Fruit fly (Drosophila melanogaster) whole organism, embryonic: ENCODE results near the gene CG33523.

Experiments
- ATbp ChIP-seq: fragments of 200-800 bp; sonication (Bioruptor generic); optimal IDR thresholded peaks from 2 replicates; lab custom pipeline; 2017; ENCODE audit warnings: missing biosample characterization, mild to moderate bottlenecking, missing genetic modification characterization, missing genetic modification reagents
- CG11398 ChIP-seq: fragments of 200-800 bp; sonication (Bioruptor generic); optimal IDR thresholded peaks from 2 replicates; lab custom pipeline; 2016; ENCODE audit warnings: missing biosample characterization, missing genetic modification characterization
- CG11504 ChIP-seq: fragments of 200-800 bp; sonication (Bioruptor generic); optimal IDR thresholded peaks from 3 replicates; lab custom pipeline; 2019; ENCODE audit warnings: missing biosample characterization, mild to moderate bottlenecking, missing genetic modification characterization, moderate library complexity
- CG11723 ChIP-seq: fragments of 200-800 bp; sonication (Bioruptor generic); optimal IDR thresholded peaks from 2 replicates; lab custom pipeline; 2017; ENCODE audit warnings: missing biosample characterization, mild to moderate bottlenecking, missing genetic modification characterization
- CG13424 ChIP-seq: fragments of 200-800 bp; sonication (Bioruptor generic); optimal IDR thresholded peaks from 2 replicates; lab custom pipeline; 2019; ENCODE audit warnings: missing biosample characterization, mild to moderate bottlenecking, missing genetic modification characterization, moderate library complexity
- CG14050 ChIP-seq: fragments of 200-800 bp; sonication (Bioruptor generic); IDR thresholded peaks from 3 replicates; pipeline ENCODE4 v1.3.6; 2022; ENCODE audit warnings: missing biosample characterization, missing genetic modification characterization
- CG14965 ChIP-seq: fragments of 200-800 bp; sonication (Bioruptor generic); optimal IDR thresholded peaks from 2 replicates; lab custom pipeline; 2016; ENCODE audit warnings: missing biosample characterization, missing genetic modification characterization, borderline replicate concordance
- CG15269 ChIP-seq: fragments of 200-800 bp; sonication (Bioruptor generic); optimal IDR thresholded peaks from 2 replicates; lab custom pipeline; 2018; ENCODE audit warnings: missing biosample characterization, mild to moderate bottlenecking, missing genetic modification characterization, moderate library complexity
- CG18619 ChIP-seq: fragments of 200-800 bp; sonication (Bioruptor generic); optimal IDR thresholded peaks from 3 replicates; lab custom pipeline; 2017; ENCODE audit warnings: missing biosample characterization, mild to moderate bottlenecking, missing genetic modification characterization
- CG3281 ChIP-seq: fragments of 200-800 bp; sonication (Bioruptor generic); optimal IDR thresholded peaks from 3 replicates; lab custom pipeline; 2017; ENCODE audit warnings: missing biosample characterization, mild to moderate bottlenecking, missing genetic modification characterization
- CG33213 ChIP-seq: fragments of 200-800 bp; sonication (Bioruptor generic); optimal IDR thresholded peaks from 3 replicates; lab custom pipeline; 2016; ENCODE audit warnings: missing biosample characterization, missing genetic modification characterization
- CG4328 ChIP-seq: fragments of 200-800 bp; sonication (Bioruptor generic); optimal IDR thresholded peaks from 3 replicates; lab custom pipeline; 2017; ENCODE audit warnings: missing biosample characterization, missing genetic modification reagents, missing genetic modification characterization
- CG4424 ChIP-seq: fragments of 200-800 bp; sonication (Bioruptor generic); optimal IDR thresholded peaks from 3 replicates; lab custom pipeline; 2016; ENCODE audit warnings: missing biosample characterization, missing genetic modification characterization
- CG6654 ChIP-seq: fragments of 200-800 bp; sonication (Bioruptor generic); optimal IDR thresholded peaks from 2 replicates; lab custom pipeline; 2017; ENCODE audit warnings: missing biosample characterization, mild to moderate bottlenecking, missing genetic modification characterization
- CG9215 ChIP-seq: fragments of 200-800 bp; sonication (Bioruptor generic); IDR thresholded peaks from 2 replicates; pipeline ENCODE4 v1.3.6; 2022; ENCODE audit warnings: missing biosample characterization, missing genetic modification characterization
- CTCF ChIP-seq: fragments of 200-800 bp; sonication (Bioruptor generic); optimal IDR thresholded peaks from 2 replicates; lab custom pipeline; 2017; ENCODE audit warnings: missing biosample characterization, mild to moderate bottlenecking, missing genetic modification characterization, moderate library complexity
- Dad ChIP-seq: fragments of 200-800 bp; sonication (Bioruptor generic); optimal IDR thresholded peaks from 3 replicates; lab custom pipeline; 2016; ENCODE audit warnings: missing biosample characterization, missing genetic modification characterization
- Doc3 ChIP-seq: fragments of 200-800 bp; sonication (Bioruptor generic); IDR thresholded peaks from 3 replicates; pipeline ENCODE4 v1.3.6; 2022; ENCODE audit warnings: missing biosample characterization, missing genetic modification characterization; ENCODE audit not compliant: partially characterized antibody
- Drgx ChIP-seq: fragments of 200-800 bp; sonication (Bioruptor generic); IDR thresholded peaks from 2 replicates; pipeline ENCODE4 v1.3.6; 2022; ENCODE audit warnings: missing biosample characterization, missing genetic modification characterization
- ERR ChIP-seq: fragments of 200-800 bp; sonication (Bioruptor generic); optimal IDR thresholded peaks from 2 replicates; lab custom pipeline; 2016; ENCODE audit warnings: missing biosample characterization, missing genetic modification characterization
- Ets65A ChIP-seq: fragments of 200-800 bp; sonication (Bioruptor generic); peaks from one replicate; lab custom pipeline; 2016; ENCODE audit warnings: missing biosample characterization, missing genetic modification characterization
- Hr78 ChIP-seq, 2 experiments: fragments of 200-800 bp in 1 of 2; fragments of >200 bp in 1 of 2; sonication (Bioruptor generic) in 1 of 2; optimal IDR thresholded peaks; 2 replicates each; lab custom pipeline; 2017 to 2019; ENCODE audit warnings: missing biosample characterization in 2 of 2, missing genetic modification characterization in 2 of 2, mild to moderate bottlenecking in 1 of 2, moderate library complexity in 1 of 2
- Mad ChIP-seq: fragments of 200-800 bp; sonication (Bioruptor generic); optimal IDR thresholded peaks from 2 replicates; lab custom pipeline; 2016; ENCODE audit warnings: missing biosample characterization, missing genetic modification characterization
- Max ChIP-seq: fragments of 200-800 bp; sonication (Bioruptor generic); optimal IDR thresholded peaks from 2 replicates; lab custom pipeline; 2016; ENCODE audit warnings: missing biosample characterization, mild to moderate bottlenecking, missing genetic modification characterization
- Med ChIP-seq: fragments of 200-800 bp; sonication (Bioruptor generic); peaks from one replicate; lab custom pipeline; 2016; ENCODE audit warnings: missing biosample characterization, missing genetic modification characterization, mild to moderate bottlenecking, inconsistent platforms, moderate library complexity
- Mes4 ChIP-seq: fragments of 200-800 bp; sonication (Bioruptor generic); optimal IDR thresholded peaks from 2 replicates; lab custom pipeline; 2016; ENCODE audit warnings: missing biosample characterization, missing genetic modification characterization
- Myb ChIP-seq: fragments of 200-800 bp; sonication (Bioruptor generic); optimal IDR thresholded peaks from 2 replicates; lab custom pipeline; 2016; ENCODE audit warnings: missing biosample characterization, missing genetic modification characterization
- Nf-YB ChIP-seq: fragments of 200-800 bp; sonication (Bioruptor generic); optimal IDR thresholded peaks from 3 replicates; lab custom pipeline; 2019; ENCODE audit warnings: missing biosample characterization, mild to moderate bottlenecking, missing genetic modification characterization, moderate library complexity
- Rx ChIP-seq: fragments of 200-800 bp; sonication (Bioruptor generic); IDR thresholded peaks from 2 replicates; pipeline ENCODE4 v1.3.6; 2022; ENCODE audit warnings: missing biosample characterization, missing genetic modification characterization
- Sox102F ChIP-seq: fragments of 200-800 bp; sonication (Bioruptor generic); optimal IDR thresholded peaks from 2 replicates; lab custom pipeline; 2018; ENCODE audit warnings: missing biosample characterization, mild to moderate bottlenecking, missing genetic modification characterization, moderate library complexity
- Xrp1 ChIP-seq: fragments of 200-800 bp; sonication (Bioruptor generic); IDR thresholded peaks from 2 replicates; pipeline ENCODE4 v1.3.6; 2022; ENCODE audit warnings: missing biosample characterization, missing genetic modification characterization
- bab2 ChIP-seq: fragments of 200-800 bp; sonication (Bioruptor generic); optimal IDR thresholded peaks from 2 replicates; lab custom pipeline; 2016; ENCODE audit warnings: missing biosample characterization, missing genetic modification characterization
- btn ChIP-seq: fragments of 200-800 bp; sonication (Bioruptor generic); optimal IDR thresholded peaks from 2 replicates; lab custom pipeline; 2016; ENCODE audit warnings: missing biosample characterization, missing genetic modification characterization
- crc ChIP-seq: fragments of 200-800 bp; sonication (Bioruptor generic); optimal IDR thresholded peaks from 2 replicates; lab custom pipeline; 2016; ENCODE audit warnings: missing biosample characterization, missing genetic modification characterization
- crp ChIP-seq, 2 experiments: fragments of 200-800 bp; sonication (Bioruptor generic); optimal IDR thresholded peaks; 2 replicates in 1 of 2; 3 replicates in 1 of 2; lab custom pipeline; 2017; ENCODE audit warnings: missing biosample characterization in 2 of 2, missing genetic modification characterization in 2 of 2, mild to moderate bottlenecking in 1 of 2, moderate library complexity in 1 of 2
- dysf ChIP-seq: fragments of 200-800 bp; sonication (Bioruptor generic); IDR thresholded peaks from 3 replicates; pipeline ENCODE4 v1.3.6; 2022; ENCODE audit warnings: missing biosample characterization, missing genetic modification characterization
- fd102C ChIP-seq: fragments of 200-800 bp; sonication (Bioruptor generic); optimal IDR thresholded peaks from 2 replicates; lab custom pipeline; 2018; ENCODE audit warnings: missing biosample characterization, mild to moderate bottlenecking, missing genetic modification characterization, moderate library complexity
- fd96Cb ChIP-seq: fragments of 200-800 bp; sonication (Bioruptor generic); optimal IDR thresholded peaks from 2 replicates; lab custom pipeline; 2018; ENCODE audit warnings: missing biosample characterization, mild to moderate bottlenecking, missing genetic modification characterization, moderate library complexity
- hbn ChIP-seq: fragments of 200-800 bp; sonication (Bioruptor generic); IDR thresholded peaks from 2 replicates; pipeline ENCODE4 v1.3.6; 2022; ENCODE audit warnings: missing biosample characterization, missing genetic modification characterization; ENCODE audit not compliant: partially characterized antibody
- kay ChIP-seq: fragments of 200-800 bp; sonication (Bioruptor generic); optimal IDR thresholded peaks from 2 replicates; lab custom pipeline; 2016; ENCODE audit warnings: missing biosample characterization, missing genetic modification characterization
- onecut ChIP-seq: fragments of 200-800 bp; sonication (Bioruptor generic); IDR thresholded peaks from 2 replicates; pipeline ENCODE4 v1.3.6; 2022; ENCODE audit warnings: missing biosample characterization, missing genetic modification characterization
- p53 ChIP-seq: fragments of 200-800 bp; sonication (Bioruptor generic); optimal IDR thresholded peaks from 2 replicates; lab custom pipeline; 2016; ENCODE audit warnings: missing biosample characterization, missing genetic modification characterization
- pb ChIP-seq: fragments of 200-800 bp; sonication (Bioruptor generic); optimal IDR thresholded peaks from 3 replicates; lab custom pipeline; 2016; ENCODE audit warnings: missing biosample characterization, missing genetic modification characterization
- sima ChIP-seq: fragments of 200-800 bp; sonication (Bioruptor generic); optimal IDR thresholded peaks from 2 replicates; lab custom pipeline; 2016; ENCODE audit warnings: missing biosample characterization, missing genetic modification characterization
- sob ChIP-seq: fragments of 200-800 bp; sonication (Bioruptor generic); IDR thresholded peaks from 2 replicates; pipeline ENCODE4 v1.3.6; 2022; ENCODE audit warnings: missing biosample characterization, missing genetic modification characterization
- sqz ChIP-seq: fragments of 200-800 bp; sonication (Bioruptor generic); optimal IDR thresholded peaks from 3 replicates; lab custom pipeline; 2018; ENCODE audit warnings: missing biosample characterization, mild to moderate bottlenecking, missing genetic modification characterization
- unpg ChIP-seq: fragments of 200-800 bp; sonication (Bioruptor generic); optimal IDR thresholded peaks from 3 replicates; lab custom pipeline; 2018; ENCODE audit warnings: missing biosample characterization, mild to moderate bottlenecking, missing genetic modification characterization, moderate library complexity
- wor ChIP-seq: fragments of 200-800 bp; sonication (Bioruptor generic); IDR thresholded peaks from 2 replicates; pipeline ENCODE4 v1.3.6; 2022; ENCODE audit warnings: missing biosample characterization, missing genetic modification characterization
- zfh1 ChIP-seq: fragments of 200-800 bp; sonication (Bioruptor generic); IDR thresholded peaks from 3 replicates; pipeline ENCODE4 v1.3.6; 2022; ENCODE audit warnings: missing biosample characterization, missing genetic modification characterization

The CG33523 gene

DNA sequence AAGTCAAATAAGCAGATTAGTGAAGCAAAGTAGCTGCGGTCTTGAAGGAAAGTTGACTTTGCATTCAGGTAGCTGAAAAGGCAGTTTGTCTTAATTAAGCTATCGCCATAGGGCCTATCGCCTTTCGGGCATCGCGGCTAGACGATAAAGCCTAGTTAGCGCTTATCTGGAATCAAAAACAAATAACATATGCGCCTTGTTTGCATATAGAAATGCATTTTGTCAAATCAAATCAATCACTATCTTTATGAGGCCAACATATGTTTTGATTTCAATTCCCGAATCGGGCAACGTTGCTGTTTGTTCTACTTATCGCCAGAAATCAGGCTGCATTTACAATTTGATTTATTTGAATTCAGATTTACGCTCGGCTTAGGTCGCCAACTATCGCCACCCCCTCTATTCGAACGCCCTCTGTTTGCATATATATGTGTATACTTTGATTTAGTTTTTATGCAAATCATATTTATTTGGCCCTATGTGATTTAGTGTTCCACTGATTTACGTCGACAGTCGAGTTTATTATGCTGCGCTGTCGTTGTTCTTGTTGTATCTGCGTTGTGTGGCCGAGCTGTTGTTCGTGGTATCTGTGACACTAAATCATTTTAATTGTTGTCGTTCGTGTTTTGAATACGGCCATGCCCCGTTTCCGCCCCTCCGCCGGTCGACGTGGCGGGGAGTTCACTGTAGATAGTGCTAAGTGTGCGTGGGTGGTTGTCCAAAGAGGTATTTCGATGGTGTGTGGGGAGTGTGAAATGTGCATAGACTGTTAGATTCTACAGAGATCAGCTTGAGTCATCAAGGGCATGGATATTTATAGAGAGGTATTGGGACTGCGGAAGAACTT lies 51.1 kb downstream of the CG33523 start (continued):
- TF ChIP-seq CG13424 (tag; lab: Kevin White, UChicago): peak; percentile 32
- no peak for TF ChIP-seq Doc3 (GFP tag; lab: Robert Waterston, UW)
- peak; percentile 69 for TF ChIP-seq CG33213 (GFP tag; lab: Kevin White, UChicago)
- TF ChIP-seq hbn (GFP tag; lab: Robert Waterston, UW): no peak
- peak; percentile 86 for TF ChIP-seq ATbp (GFP tag; lab: Kevin White, UChicago)
- peak; percentile 86 for TF ChIP-seq Ets65A (GFP tag; lab: Kevin White, UChicago)
- peak; percentile 28 for TF ChIP-seq CG18619 (GFP tag; lab: Kevin White, UChicago)
- no peak for TF ChIP-seq Dad (GFP tag; lab: Kevin White, UChicago)
- TF ChIP-seq Myb (GFP tag; lab: Kevin White, UChicago): no peak
- peak; percentile 28 for TF ChIP-seq CG14965 (GFP tag; lab: Kevin White, UChicago)
- TF ChIP-seq crp (GFP tag; optimal IDR thresholded peaks at IDR 0.05; lab: Kevin White, UChicago): no peak
- no peak for TF ChIP-seq dysf (GFP tag; lab: Robert Waterston, UW)
- TF ChIP-seq Rx (GFP tag; lab: Robert Waterston, UW): 0 out of 2 replicates have a peak, but pooled peaks have one; percentile 10
- peak; percentile 1 for TF ChIP-seq unpg (GFP tag; lab: Kevin White, UChicago)
- peak; percentile 23 for TF ChIP-seq CTCF (GFP tag; lab: Kevin White, UChicago)
- TF ChIP-seq zfh1 (GFP tag; lab: Robert Waterston, UW): peak; percentile 54
- peak; percentile 29 for TF ChIP-seq fd102C
- no peak for TF ChIP-seq p53 (GFP tag; lab: Kevin White, UChicago)
- TF ChIP-seq CG4328 (GFP tag; lab: Kevin White, UChicago): peak; percentile 29
- TF ChIP-seq onecut (GFP tag; lab: Robert Waterston, UW): peak; percentile 56
- TF ChIP-seq Drgx (GFP tag; lab: Robert Waterston, UW): no peak
- TF ChIP-seq kay (GFP tag; lab: Kevin White, UChicago): peak; percentile 25
- peak; percentile 44 for TF ChIP-seq CG15269 (tag; lab: Kevin White, UChicago)
- TF ChIP-seq wor (GFP tag; lab: Robert Waterston, UW): 0 out of 2 replicates have a peak, but pooled peaks have one; percentile 25
- peak; percentile 70 for TF ChIP-seq Mes4 (GFP tag; lab: Kevin White, UChicago)
- TF ChIP-seq fd96Cb (tag; lab: Kevin White, UChicago): peak; percentile 17
- peak; percentile 46 for TF ChIP-seq btn (GFP tag; lab: Kevin White, UChicago)
- TF ChIP-seq bab2: peak; percentile 43
- TF ChIP-seq Nf-YB (GFP tag; lab: Kevin White, UChicago): peak; percentile 1
- peak; percentile 52 for TF ChIP-seq CG4424 (GFP tag; lab: Kevin White, UChicago)
- TF ChIP-seq Mad (GFP tag; lab: Kevin White, UChicago): peak; percentile 15
- TF ChIP-seq sob: no peak
- peak; percentile 39 for TF ChIP-seq CG11504
- TF ChIP-seq pb (GFP tag; lab: Kevin White, UChicago): peak; percentile 25
- TF ChIP-seq CG3281: no peak
- TF ChIP-seq CG9215 (GFP tag; lab: Robert Waterston, UW): no peak
- no peak for TF ChIP-seq sima
- TF ChIP-seq CG14050 (GFP tag; lab: Robert Waterston, UW): no peak
- TF ChIP-seq Xrp1 (GFP tag; lab: Robert Waterston, UW): peak; percentile 68
- TF ChIP-seq CG6654 (GFP tag; lab: Kevin White, UChicago): no peak
- peak; percentile 14 for TF ChIP-seq crc (GFP tag; lab: Kevin White, UChicago)
- peak in 1 of 2 experiments; percentile 54 for TF ChIP-seq Hr78 (GFP tag; optimal IDR thresholded peaks at IDR 0.05; lab: Kevin White, UChicago)
- peak; percentile 45 for TF ChIP-seq sqz
- peak; percentile 24 for TF ChIP-seq Sox102F (GFP tag; lab: Kevin White, UChicago)
- peak; percentile 70 for TF ChIP-seq Med (GFP tag; lab: Kevin White, UChicago)
- TF ChIP-seq ERR (GFP tag; lab: Kevin White, UChicago): no peak
- TF ChIP-seq Max (GFP tag; lab: Kevin White, UChicago): peak; percentile 58
- peak; percentile 47 for TF ChIP-seq CG11723 (GFP tag; lab: Kevin White, UChicago)
- TF ChIP-seq CG11398 (GFP tag; lab: Kevin White, UChicago): peak; percentile 65
